Worm (Caenorhabditis elegans): ENCODE results near the gene F26D10.13.

ce11 chrIV:17268628-17269027 is 4.0 kb upstream of the F26D10.13 start:
- TF ChIP-seq unc-62 (GFP tag; optimal IDR thresholded peaks at IDR 0.05) (no peak), lin-39 (tag; optimal IDR thresholded peaks at IDR 0.05) (no peak), nhr-11 (tag; optimal IDR thresholded peaks at IDR 0.05) (no peak), snpc-4 (tag; optimal IDR thresholded peaks at IDR 0.05) (peak; percentile 10), lin-11 (tag; optimal IDR thresholded peaks at IDR 0.05) (no peak), ama-1 (optimal IDR thresholded peaks at IDR 0.05) (peak; percentile 41), nhr-77 (tag; optimal IDR thresholded peaks at IDR 0.05) (no peak)
